Worm (Caenorhabditis elegans): Measurements from ENCODE around the gene Y69E1A.5.

ce11 chrIV:10981761-10982160 is 24.3 kb upstream of the Y69E1A.5 start, which contains the start of gene Y43E12A.2:
- no peak for TF ChIP-seq fkh-10 (GFP tag; optimal IDR thresholded peaks at IDR 0.05)
- no peak for TF ChIP-seq lin-13 (GFP tag; optimal IDR thresholded peaks at IDR 0.05)
- TF ChIP-seq isw-1 (GFP tag; IDR thresholded peaks at IDR 0.05), result no peak
- TF ChIP-seq ama-1 (optimal IDR thresholded peaks at IDR 0.05), result no peak
- no peak for TF ChIP-seq elt-3 (tag; optimal IDR thresholded peaks at IDR 0.05)
- no peak for TF ChIP-seq jun-1 (tag; optimal IDR thresholded peaks at IDR 0.05)
- TF ChIP-seq mep-1 (tag; optimal IDR thresholded peaks at IDR 0.05), result no peak
